Fruit fly (Drosophila melanogaster) S2 (cell line): ENCODE data around the gene nAChRbeta1.

ENCODE experiments used
- CG8478 ChIP-seq: fragments of >200 bp; optimal IDR thresholded peaks from 2 replicates; lab custom pipeline; 2018
- CTCF ChIP-seq, 2 experiments: fragments of >200 bp; optimal IDR thresholded peaks; 2 replicates each; lab custom pipeline; 2018

Gene nAChRbeta1

DNA sequence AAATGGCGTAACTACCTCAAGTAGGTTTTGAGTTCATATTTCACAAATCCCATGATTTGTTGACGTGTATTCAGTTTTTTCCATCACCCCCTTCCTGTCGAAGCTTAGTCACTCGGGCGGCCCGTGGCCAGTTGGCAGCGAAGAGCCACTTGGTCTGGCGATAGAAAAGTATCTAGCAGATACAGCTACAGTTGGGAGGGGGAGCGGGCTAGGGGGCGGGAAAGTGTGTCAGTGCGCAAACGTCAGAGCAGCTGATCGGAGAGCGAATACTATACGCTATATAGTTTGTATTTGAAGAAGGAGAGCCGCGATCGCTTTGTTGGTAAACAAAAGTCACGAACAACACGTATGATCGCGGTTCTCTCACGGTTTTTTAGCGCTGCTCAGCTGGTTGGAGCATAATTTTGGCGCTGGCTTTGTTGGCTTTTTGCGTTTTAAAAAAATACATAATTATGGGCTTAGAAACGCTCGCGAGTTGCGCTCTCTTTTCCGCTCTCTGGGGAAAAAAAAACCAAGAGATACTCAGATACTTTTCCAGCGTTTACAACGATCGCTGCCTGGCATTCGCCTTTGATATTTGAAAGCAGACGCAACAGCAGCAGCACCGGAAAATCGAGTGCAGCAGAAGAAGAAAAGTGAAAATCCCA is 15.2 kb upstream of the nAChRbeta1 start:
- no peak for TF ChIP-seq CG8478 (lab: Kevin White, UChicago)

DNA sequence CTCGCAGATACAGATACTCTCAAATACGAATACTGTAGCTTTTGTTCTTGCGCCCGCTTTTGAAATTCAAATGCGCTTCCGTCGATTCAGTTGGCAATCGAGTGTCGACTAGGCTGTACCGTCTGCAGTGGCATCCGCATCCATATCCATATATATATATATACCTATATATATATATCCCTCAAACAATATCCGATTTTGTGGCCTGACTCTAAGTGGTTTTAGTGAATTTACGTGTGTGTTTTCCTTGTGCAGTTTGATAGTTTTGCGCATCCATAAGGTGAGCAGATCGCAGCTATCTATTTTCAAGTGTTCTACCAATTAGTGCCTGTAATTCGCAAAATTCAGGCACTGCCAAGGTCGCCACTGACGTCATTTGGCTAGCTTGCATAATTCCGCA is 14.6 kb upstream of the nAChRbeta1 start:
- TF ChIP-seq CG8478 (lab: Kevin White, UChicago) (no peak), CTCF (optimal IDR thresholded peaks at IDR 0.05; lab: Kevin White, UChicago) (no peak)

DNA sequence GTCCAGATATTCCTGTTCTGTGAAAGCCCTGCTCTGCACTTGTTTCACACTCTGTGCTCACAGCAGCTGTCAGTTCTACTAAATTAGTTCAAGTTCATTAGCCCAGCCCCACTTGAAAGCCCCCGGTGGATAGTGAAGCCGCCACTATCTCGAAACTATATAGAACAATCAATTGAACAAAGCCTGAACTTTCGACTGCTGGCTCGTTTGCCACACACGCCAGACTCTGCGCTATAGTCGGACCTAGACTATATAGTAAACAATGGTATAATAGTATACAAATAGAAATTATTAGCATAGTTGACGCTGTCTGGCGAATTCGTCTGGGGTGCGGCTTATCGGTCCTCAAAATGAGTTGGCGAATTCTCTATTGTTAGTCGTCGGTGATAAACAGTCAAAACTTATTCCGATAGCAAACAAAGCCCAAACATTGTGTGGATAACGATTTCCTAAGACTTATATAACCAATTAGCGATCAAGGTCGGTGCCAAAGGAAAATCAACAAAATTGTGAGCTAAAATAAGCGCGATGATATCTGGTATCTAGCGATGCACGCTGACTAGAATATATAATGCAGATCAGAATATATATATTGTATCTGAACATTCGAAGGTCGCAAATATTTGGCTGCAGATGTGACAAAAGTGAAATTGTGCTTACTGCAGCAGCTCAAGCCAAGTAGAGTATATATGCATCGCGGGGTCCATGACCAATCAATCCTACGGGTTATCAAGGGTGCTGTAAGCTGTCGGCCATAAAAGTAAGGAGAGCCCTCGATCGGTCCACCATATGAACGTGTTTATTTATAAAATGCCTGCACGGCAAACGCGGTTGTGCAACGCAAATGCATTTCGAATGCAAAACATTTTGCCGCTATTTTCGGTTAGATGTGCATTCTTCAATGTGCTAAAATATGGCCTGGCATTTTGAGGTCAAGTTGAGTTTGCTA is 13.5 kb upstream of the nAChRbeta1 start:
- TF ChIP-seq CG8478 (lab: Kevin White, UChicago) (no peak), CTCF (optimal IDR thresholded peaks at IDR 0.05; lab: Kevin White, UChicago) (no peak)

DNA sequence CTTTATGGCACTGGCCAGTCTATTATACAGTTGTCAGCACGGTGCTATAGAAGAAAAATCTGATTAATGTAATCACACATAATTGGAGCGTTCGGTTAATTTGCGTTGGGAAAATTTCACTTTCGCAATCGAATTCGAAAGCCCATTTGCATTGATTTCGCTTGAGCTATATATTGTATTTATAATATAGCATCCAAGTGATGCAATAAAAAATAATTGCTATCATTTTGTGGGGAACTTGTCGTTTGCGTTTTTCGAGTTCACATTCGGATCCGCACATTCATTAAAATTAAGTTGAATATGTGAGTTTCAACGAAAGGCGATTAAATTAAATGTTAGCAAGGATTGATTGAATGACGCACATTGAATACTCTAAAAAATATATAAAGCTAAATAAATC is 12.1 kb upstream of the nAChRbeta1 start:
- TF ChIP-seq CG8478 (lab: Kevin White, UChicago) (no peak), CTCF (optimal IDR thresholded peaks at IDR 0.05; lab: Kevin White, UChicago) (no peak)

DNA sequence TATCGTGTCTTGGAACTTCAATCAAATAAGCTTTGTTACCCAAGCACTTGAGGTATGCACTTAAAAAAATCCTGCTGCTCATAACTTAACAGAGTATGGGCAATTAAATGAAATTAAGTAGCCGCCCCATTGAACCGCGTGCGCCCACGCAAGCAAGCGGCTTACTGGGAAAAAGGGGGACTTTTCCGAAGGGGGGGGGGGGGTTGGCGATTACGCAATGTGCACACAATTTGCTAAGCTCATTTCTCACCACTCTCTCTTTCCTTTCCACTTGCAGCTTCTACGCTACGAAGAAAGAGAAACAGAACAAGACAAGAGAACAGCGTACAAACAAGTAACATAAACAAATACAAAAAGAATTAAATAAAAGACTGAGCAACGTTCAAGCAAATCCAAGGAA is 11.6 kb upstream of the nAChRbeta1 start:
- TF ChIP-seq CTCF (optimal IDR thresholded peaks at IDR 0.05; lab: Kevin White, UChicago): no peak
- TF ChIP-seq CG8478 (lab: Kevin White, UChicago): no peak

DNA sequence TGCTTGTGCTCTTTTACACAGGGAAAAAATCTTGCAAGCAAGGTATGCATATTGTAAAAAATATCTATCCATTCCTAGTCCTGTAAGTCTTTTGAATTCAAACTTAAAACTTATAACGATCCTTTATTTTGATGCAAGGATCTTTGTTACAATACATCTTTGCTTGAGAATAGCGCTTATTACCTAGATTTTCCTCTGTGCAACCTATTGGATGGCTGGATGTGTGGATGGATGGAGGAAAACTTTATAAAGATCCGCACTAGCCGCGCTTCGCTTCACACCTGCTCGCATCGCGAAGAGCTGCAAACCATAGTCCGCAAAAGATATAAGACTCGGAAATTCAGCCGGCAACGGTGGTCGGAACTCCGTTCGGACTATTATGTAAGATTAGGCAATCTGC is 7.8 kb upstream of the nAChRbeta1 start, which contains the start of gene CG15020:
CG15020 (plus strand) TSS at position 301 of the 400 bp plus-strand sequence.
- TF ChIP-seq CTCF (optimal IDR thresholded peaks at IDR 0.05; lab: Kevin White, UChicago) (no peak), CG8478 (lab: Kevin White, UChicago) (no peak)

DNA sequence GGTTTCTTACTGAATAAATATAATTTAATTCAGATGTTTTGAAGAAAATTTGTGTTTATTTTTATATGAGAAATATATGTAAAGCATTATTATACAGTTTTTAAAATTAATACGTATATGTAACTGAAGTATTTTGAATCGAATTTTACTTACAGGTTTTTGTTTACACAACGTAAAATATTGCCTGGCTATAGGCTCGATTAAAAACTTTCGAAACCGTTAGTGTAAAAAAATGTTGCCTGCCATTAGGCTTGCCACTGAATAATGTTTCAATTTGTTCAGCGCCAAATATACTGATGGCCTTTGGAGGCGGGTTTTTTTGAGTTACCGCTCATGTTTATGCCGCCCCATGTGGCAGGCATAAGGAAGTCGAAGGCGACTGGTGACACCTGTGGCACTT is 2.6 kb upstream of the nAChRbeta1 start:
- TF ChIP-seq CTCF (optimal IDR thresholded peaks at IDR 0.05; lab: Kevin White, UChicago): no peak
- no peak for TF ChIP-seq CG8478 (lab: Kevin White, UChicago)

DNA sequence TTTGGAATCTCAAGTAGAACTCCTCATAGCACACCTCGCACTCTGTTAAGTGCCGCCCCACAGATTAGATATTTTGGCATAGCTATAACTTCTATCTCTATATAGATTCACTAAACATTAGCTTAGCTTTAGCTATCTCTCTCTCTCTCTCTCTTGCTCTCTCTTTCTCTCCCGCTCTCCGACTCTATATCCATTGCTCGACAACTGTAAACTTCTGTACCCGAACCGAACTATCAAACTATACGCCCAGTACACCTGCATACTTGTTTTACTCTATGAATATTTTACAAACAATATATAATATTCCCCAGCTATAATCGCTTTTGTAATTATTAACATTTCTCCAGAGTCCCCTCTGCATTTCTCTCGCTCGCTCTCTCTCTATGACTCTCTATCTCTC is 1.2 kb downstream of the nAChRbeta1 start:
- TF ChIP-seq CG8478 (lab: Kevin White, UChicago) (no peak), CTCF (optimal IDR thresholded peaks at IDR 0.05; lab: Kevin White, UChicago) (no peak)

DNA sequence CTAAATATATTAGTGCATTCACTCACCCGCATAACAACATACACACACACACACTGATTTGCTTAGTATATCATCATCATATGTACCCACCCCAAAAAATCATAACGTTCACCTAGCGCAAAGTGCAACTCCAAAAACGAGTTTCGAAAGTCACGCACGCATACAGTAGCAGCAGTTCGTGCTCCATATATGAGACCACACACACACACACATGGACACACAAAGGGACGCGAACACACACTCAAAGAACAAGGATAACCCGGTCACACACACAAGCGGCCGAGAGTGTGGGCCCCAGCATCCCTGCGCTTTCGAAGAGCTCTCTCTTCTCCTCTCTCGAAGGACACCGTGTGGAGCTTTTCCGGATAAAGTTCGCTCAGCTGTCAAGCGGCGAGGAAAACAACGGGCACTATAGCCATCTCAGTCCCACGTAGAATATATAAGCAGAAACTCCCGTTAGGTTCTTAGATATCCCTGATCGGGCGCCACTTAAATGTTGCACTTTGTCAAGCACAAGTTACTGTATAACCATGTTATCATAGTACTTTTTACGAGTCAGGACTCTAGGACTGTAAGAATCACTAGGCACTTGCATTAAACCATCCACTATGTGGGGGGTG is 2.1 kb downstream of the nAChRbeta1 start:
- no peak for TF ChIP-seq CTCF (optimal IDR thresholded peaks at IDR 0.05; lab: Kevin White, UChicago)

DNA sequence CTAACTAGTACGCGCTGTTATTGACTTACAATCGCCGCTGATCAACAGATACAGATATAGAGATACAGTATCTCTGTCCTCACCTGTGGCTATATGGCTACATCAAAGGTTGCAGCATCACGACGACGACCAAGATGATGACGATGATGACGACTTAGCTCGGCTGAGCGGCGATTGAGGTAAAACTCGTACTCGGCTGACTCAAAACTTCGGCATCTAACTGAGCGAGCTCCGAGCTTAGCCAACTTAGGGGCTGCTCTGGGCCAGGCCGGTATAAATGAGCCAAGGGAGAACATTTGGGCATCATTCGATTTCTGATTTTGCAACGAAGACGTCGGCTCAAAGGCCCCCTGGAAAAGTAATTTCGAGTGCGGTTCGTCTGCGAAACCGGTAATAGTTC is 7.3 kb downstream of the nAChRbeta1 start, which contains the start of gene CG15021:
CG15021 (plus strand) TSS at position 301 of the 400 bp plus-strand sequence.
- TF ChIP-seq CTCF (optimal IDR thresholded peaks at IDR 0.05; lab: Kevin White, UChicago): no peak
- no peak for TF ChIP-seq CG8478 (lab: Kevin White, UChicago)

DNA sequence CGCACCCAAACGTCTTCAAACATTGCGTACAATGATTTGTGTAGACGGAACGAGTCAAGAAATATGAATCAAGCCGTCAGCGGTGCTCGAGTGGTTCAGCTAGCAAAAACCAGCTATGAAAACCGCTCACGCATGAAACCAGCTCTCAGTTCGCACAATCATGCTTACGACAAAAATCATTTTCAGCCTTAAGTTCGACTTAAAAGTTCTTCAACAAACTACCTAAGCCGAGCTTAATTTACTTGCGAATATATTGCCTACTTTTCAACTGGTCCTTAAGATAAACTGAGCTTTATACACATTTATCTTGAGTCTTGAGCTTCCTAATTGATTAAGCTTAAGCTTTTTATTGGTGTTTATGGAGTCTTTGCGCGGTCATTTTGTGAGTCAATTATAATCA is 11.0 kb downstream of the nAChRbeta1 start:
- TF ChIP-seq CTCF (optimal IDR thresholded peaks at IDR 0.05; lab: Kevin White, UChicago): no peak
- no peak for TF ChIP-seq CG8478 (lab: Kevin White, UChicago)

DNA sequence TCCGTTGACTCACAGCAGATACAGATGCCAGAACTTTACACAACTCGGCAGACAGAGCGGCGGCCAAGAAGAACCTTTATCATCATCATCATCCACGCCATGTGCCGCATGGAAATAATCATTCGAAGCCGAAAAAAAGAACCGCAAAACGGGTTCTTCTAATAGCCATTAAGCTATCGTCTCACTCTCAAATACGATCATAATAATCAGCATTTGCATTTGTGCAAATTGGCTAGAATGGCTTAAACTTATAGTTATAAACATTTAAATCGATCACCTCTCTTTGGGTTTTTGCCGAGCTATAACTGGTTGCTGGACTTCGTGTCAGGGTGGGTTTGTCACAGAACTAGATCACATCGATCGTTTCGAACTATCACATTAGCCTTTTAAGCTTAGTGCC is 13.0 kb downstream of the nAChRbeta1 start:
- TF ChIP-seq CG8478 (lab: Kevin White, UChicago): no peak
- TF ChIP-seq CTCF (optimal IDR thresholded peaks at IDR 0.05; lab: Kevin White, UChicago): no peak

DNA sequence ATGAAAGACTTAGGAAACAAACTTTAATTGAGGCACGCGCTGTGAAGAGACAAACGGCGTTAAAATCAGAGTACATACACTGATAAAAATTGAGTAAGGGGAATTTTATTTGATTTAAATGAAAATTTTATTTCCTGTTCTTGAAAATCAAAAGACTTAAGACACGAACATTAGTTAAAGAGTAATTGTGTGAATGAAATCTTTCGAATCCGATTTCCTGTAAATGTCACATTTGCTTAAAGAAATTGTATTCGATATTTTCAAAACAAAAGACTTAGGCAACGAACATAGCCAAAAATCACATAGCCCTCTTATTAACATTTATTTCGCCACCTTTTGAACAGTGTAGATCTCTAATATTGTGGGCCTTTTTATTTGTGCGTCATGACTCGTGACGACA is 16.7 kb downstream of the nAChRbeta1 start:
- TF ChIP-seq CTCF (optimal IDR thresholded peaks at IDR 0.05; lab: Kevin White, UChicago): no peak
- no peak for TF ChIP-seq CG8478 (lab: Kevin White, UChicago)

DNA sequence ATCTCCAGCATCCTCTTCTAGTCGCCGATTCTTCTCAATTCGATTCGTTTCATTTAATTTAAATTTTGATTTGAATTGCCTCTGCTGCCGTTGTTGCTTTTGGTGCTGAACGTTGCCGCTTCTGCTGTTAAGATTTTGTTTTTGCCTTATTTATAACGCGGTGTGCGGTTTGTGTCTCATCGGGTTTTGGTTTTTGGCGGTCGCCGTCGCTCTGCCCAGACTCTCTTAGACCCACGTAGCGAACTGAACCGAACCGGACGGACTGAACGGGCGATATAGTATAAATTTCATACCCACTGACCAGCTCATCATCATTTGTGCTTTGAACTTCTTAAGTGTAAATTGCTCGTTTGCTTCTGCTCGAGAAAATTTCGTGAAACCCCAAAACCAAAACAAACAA is 17.1 kb downstream of the nAChRbeta1 start, which contains the start of gene CG12607:
CG12607 (plus strand) TSS at position 301 of the 400 bp plus-strand sequence.
- no peak for TF ChIP-seq CTCF (optimal IDR thresholded peaks at IDR 0.05; lab: Kevin White, UChicago)
- no peak for TF ChIP-seq CG8478 (lab: Kevin White, UChicago)

DNA sequence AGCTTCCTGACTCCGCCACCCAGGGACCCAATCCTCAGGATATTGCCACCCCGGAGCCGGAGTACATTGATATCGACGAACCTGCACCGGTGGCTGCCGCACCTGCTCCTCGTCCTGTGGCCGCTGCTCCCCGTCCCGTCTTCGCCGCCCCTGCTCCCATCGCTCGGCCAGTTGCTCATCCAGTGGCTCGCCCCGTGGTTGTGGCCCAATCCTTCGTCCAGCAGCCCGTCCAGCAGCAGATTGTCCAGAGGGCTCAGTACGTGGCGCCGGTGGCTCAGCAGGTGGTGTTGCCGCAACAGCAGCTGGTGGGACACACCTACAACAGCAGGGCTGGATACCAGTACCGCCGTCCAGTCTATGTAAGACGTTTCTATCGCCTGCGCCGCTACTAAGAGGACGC is 18.1 kb downstream of the nAChRbeta1 start:
- no peak for TF ChIP-seq CG8478 (lab: Kevin White, UChicago)
- TF ChIP-seq CTCF (optimal IDR thresholded peaks at IDR 0.05; lab: Kevin White, UChicago): no peak
